Fruit fly (Drosophila melanogaster): ENCODE data around the gene prc.

The prc gene

DNA sequence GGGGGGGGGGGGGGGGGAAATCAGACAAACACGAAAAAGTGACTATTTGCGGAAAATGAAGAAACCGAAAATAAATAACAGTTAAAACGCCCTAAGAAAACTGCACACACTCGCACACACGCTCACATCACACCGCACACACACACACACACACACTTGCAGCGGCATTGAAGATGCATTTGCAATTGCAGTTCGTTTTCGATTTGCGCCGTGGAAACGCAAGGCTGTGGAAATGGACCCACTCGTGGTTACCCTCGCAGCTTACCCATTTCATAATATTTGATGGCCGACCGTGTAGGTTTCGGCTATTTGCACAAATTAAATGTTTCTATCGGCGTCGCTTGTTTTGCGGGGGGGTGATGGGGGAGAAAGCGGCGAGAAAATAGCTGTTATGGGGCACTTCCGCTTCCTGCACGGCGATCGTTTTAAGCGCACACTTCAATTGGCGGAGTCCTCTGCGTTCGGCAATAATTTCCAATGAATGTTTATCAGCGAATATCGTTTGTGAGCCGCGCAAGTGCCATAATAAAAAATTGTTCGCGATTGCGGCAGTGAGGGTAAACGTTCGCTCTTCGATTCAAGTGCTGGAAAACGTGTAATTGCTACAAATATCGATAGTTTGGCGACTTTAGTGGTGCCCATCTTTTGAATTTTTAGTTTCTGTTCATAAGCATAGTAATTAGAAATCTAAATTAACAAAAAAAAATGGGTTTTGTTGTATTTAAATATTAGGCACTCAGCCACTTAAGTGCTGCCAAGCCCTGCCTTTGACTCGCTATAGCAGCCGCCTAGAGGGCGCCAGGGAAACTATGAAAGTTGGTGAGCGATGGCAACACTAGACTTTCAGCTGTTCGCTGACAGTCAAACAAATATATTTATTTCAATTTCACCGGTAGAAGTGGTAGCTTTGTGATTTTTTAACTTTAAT, 36.7 kb upstream of the prc start, which contains the start of the genes Pop2 and CG6928 (continued):
- TF ChIP-seq CG34422 (GFP tag; IDR thresholded peaks at IDR 0.05) = peak; percentile 51; the same call in 2 of the 3 replicates
- no peak for TF ChIP-seq Poxn (GFP tag; IDR thresholded peaks at IDR 0.05)
- peak; percentile 82 for TF ChIP-seq YL-1 (GFP tag; optimal IDR thresholded peaks at IDR 0.05)
- peak; percentile 33 for TF ChIP-seq Fer1 (GFP tag; optimal IDR thresholded peaks at IDR 0.05)
- no peak for TF ChIP-seq sr (GFP tag; IDR thresholded peaks at IDR 0.05)
- peak; percentile 50 for TF ChIP-seq CG1233 (GFP tag; optimal IDR thresholded peaks at IDR 0.05)
- no peak for TF ChIP-seq ase (GFP tag; IDR thresholded peaks at IDR 0.05)
- no peak for TF ChIP-seq hth (optimal IDR thresholded peaks at IDR 0.05)
- peak; percentile 55 for TF ChIP-seq Fer2 (tag; optimal IDR thresholded peaks at IDR 0.05)
- TF ChIP-seq ken (GFP tag; IDR thresholded peaks at IDR 0.05) = peak; percentile 79; the same call in 2 of the 3 replicates
- peak; percentile 25 for TF ChIP-seq pb (GFP tag; optimal IDR thresholded peaks at IDR 0.05)
- peak; percentile 66 for TF ChIP-seq CG16863 (GFP tag; optimal IDR thresholded peaks at IDR 0.05)
- no peak for TF ChIP-seq Sox100B (GFP tag; optimal IDR thresholded peaks at IDR 0.05)
- TF ChIP-seq CG6175 (GFP tag; IDR thresholded peaks at IDR 0.05) = no peak
- TF ChIP-seq CG1024 (GFP tag; IDR thresholded peaks at IDR 0.05) = 0 out of 2 replicates have a peak, but pooled peaks have one; percentile 9
- TF ChIP-seq CG9932 (GFP tag; IDR thresholded peaks at IDR 0.05) = peak; percentile 88
- TF ChIP-seq CG10209 (GFP tag; optimal IDR thresholded peaks at IDR 0.05) = peak; percentile 60
- peak; percentile 46; the same call in 1 of the 2 replicates for TF ChIP-seq CG31224 (GFP tag; IDR thresholded peaks at IDR 0.05)
- peak; percentile 29 for TF ChIP-seq CG18619 (GFP tag; optimal IDR thresholded peaks at IDR 0.05)
- peak; percentile 70 for TF ChIP-seq HmgD (GFP tag; optimal IDR thresholded peaks at IDR 0.05)
- peak; percentile 66 for TF ChIP-seq Optix (GFP tag; IDR thresholded peaks at IDR 0.05)
- peak; percentile 79 for TF ChIP-seq CG12942 (GFP tag; optimal IDR thresholded peaks at IDR 0.05)
- peak; percentile 87 for TF ChIP-seq Doc3 (GFP tag; IDR thresholded peaks at IDR 0.05; ENCODE audit: partially characterized antibody)
- peak; percentile 48 for TF ChIP-seq psq (GFP tag; optimal IDR thresholded peaks at IDR 0.05)
- no peak for TF ChIP-seq dmrt99B (tag; optimal IDR thresholded peaks at IDR 0.05)
- peak; percentile 63 for TF ChIP-seq CG13123 (GFP tag; optimal IDR thresholded peaks at IDR 0.05)
- TF ChIP-seq so (GFP tag; IDR thresholded peaks at IDR 0.05) = no peak; the same call in 1 of the 3 replicates
- peak; percentile 98 for TF ChIP-seq Med (GFP tag)
- peak in 1 of 2 experiments; percentile 66 for TF ChIP-seq tll (GFP tag; optimal IDR thresholded peaks at IDR 0.05)
- TF ChIP-seq zf30C (GFP tag; optimal IDR thresholded peaks at IDR 0.05) = no peak
- peak; percentile 71 for TF ChIP-seq zen (tag; optimal IDR thresholded peaks at IDR 0.05)
- TF ChIP-seq CkIIα-i1 (GFP tag; IDR thresholded peaks at IDR 0.05) = no peak
- peak; percentile 43 for TF ChIP-seq CG10565 (GFP tag; optimal IDR thresholded peaks at IDR 0.05)
- TF ChIP-seq stc (GFP tag; IDR thresholded peaks at IDR 0.05) = no peak
- peak; percentile 69 for TF ChIP-seq CG6272 (GFP tag; IDR thresholded peaks at IDR 0.05)
- TF ChIP-seq inv (GFP tag; IDR thresholded peaks at IDR 0.05; ENCODE audit: partially characterized antibody) = peak; percentile 75
- TF ChIP-seq Bgb (GFP tag; IDR thresholded peaks at IDR 0.05; ENCODE audit: partially characterized antibody) = peak; percentile 83
- TF ChIP-seq H15 (GFP tag; IDR thresholded peaks at IDR 0.05) = peak; percentile 66; the same call in 2 of the 3 replicates
- peak; percentile 94 for TF ChIP-seq MBD-R2 (GFP tag; IDR thresholded peaks at IDR 0.05)
- TF ChIP-seq ap (GFP tag; IDR thresholded peaks at IDR 0.05) = peak; percentile 68; the same call in 1 of the 2 replicates
- TF ChIP-seq nerfin-1 (tag; optimal IDR thresholded peaks at IDR 0.05) = peak; percentile 13
- peak; percentile 32; the same call in 1 of the 2 replicates for TF ChIP-seq cas (GFP tag; IDR thresholded peaks at IDR 0.05)
- TF ChIP-seq Rfx (GFP tag; IDR thresholded peaks at IDR 0.05) = peak; percentile 82
- TF ChIP-seq peb (GFP tag; IDR thresholded peaks at IDR 0.05) = no peak
- TF ChIP-seq CG3407 (GFP tag; optimal IDR thresholded peaks at IDR 0.05) = peak; percentile 54
- peak; percentile 67 for TF ChIP-seq CG9797 (GFP tag; optimal IDR thresholded peaks at IDR 0.05)
- TF ChIP-seq CG34376 (GFP tag; optimal IDR thresholded peaks at IDR 0.05) = peak; percentile 22
- TF ChIP-seq CG8924 (tag; optimal IDR thresholded peaks at IDR 0.05) = peak; percentile 56
- TF ChIP-seq bowl (GFP tag; IDR thresholded peaks at IDR 0.05) = no peak

Data from whole organism, embryonic.